Worm (Caenorhabditis elegans): Measurements from ENCODE around the gene ZC204.14.

Gene ZC204.14

ce11 chrII:1662881-1663280, at the start of gene ZC204.14:
Gene ZC204.14, minus strand, starts transcription at chrII:1662949.
- TF ChIP-seq tbx-8 (GFP tag; optimal IDR thresholded peaks at IDR 0.05) = no peak
- TF ChIP-seq drap-1 (GFP tag; optimal IDR thresholded peaks at IDR 0.05) = no peak
- TF ChIP-seq ces-1 (GFP tag; optimal IDR thresholded peaks at IDR 0.05) = no peak
- TF ChIP-seq unc-120 (tag; optimal IDR thresholded peaks at IDR 0.05; ENCODE audit: poor library complexity, severe bottlenecking) = no peak

ce11 chrII:1709959-1710358, 47.2 kb upstream of the ZC204.14 start, which contains the start of gene fbxa-184:
Gene fbxa-184, plus strand, starts transcription at chrII:1710259.
- no peak for TF ChIP-seq nhr-2 (tag; optimal IDR thresholded peaks at IDR 0.05)
- no peak for TF ChIP-seq ces-1 (GFP tag; optimal IDR thresholded peaks at IDR 0.05)
- no peak for TF ChIP-seq elt-1 (tag; optimal IDR thresholded peaks at IDR 0.05; ENCODE audit: borderline replicate concordance, insufficient read depth)
- no peak for TF ChIP-seq nhr-28 (tag; optimal IDR thresholded peaks at IDR 0.05)
- TF ChIP-seq cnd-1 (tag; optimal IDR thresholded peaks at IDR 0.05) = no peak
- no peak for TF ChIP-seq pha-4 (tag; optimal IDR thresholded peaks at IDR 0.05)
- no peak for TF ChIP-seq flh-1 (GFP tag; optimal IDR thresholded peaks at IDR 0.05)
- TF ChIP-seq mep-1 (tag; optimal IDR thresholded peaks at IDR 0.05) = no peak
- no peak for TF ChIP-seq lsy-2 (tag; optimal IDR thresholded peaks at IDR 0.05)
- TF ChIP-seq nhr-76 (tag; optimal IDR thresholded peaks at IDR 0.05) = no peak
- TF ChIP-seq mls-2 (tag; optimal IDR thresholded peaks at IDR 0.05) = no peak
- TF ChIP-seq bed-3 (GFP tag; optimal IDR thresholded peaks at IDR 0.05) = no peak
- no peak for TF ChIP-seq ham-2 (GFP tag; optimal IDR thresholded peaks at IDR 0.05)
- no peak for TF ChIP-seq sptf-1 (tag; optimal IDR thresholded peaks at IDR 0.05)
- TF ChIP-seq unc-120 (tag; optimal IDR thresholded peaks at IDR 0.05; ENCODE audit: poor library complexity, severe bottlenecking) = no peak
- TF ChIP-seq M03D4.4 (tag; optimal IDR thresholded peaks at IDR 0.05) = no peak

ce11 chrII:1706385-1706784, 43.6 kb upstream of the ZC204.14 start, which contains the start of gene sdz-18:
Gene sdz-18, minus strand, starts transcription at chrII:1706485.
- TF ChIP-seq elt-3 (tag; optimal IDR thresholded peaks at IDR 0.05) = no peak
- no peak for TF ChIP-seq nhr-2 (tag; optimal IDR thresholded peaks at IDR 0.05)
- TF ChIP-seq ztf-11 (tag; optimal IDR thresholded peaks at IDR 0.05) = no peak
- no peak for TF ChIP-seq mep-1 (tag; optimal IDR thresholded peaks at IDR 0.05)
- no peak for TF ChIP-seq flh-1 (GFP tag; optimal IDR thresholded peaks at IDR 0.05)
- TF ChIP-seq snpc-4 (tag; optimal IDR thresholded peaks at IDR 0.05) = no peak
- no peak for TF ChIP-seq zip-8 (tag; optimal IDR thresholded peaks at IDR 0.05)
- TF ChIP-seq nhr-237 (tag; optimal IDR thresholded peaks at IDR 0.05) = no peak
- TF ChIP-seq ham-2 (GFP tag; optimal IDR thresholded peaks at IDR 0.05) = no peak
- TF ChIP-seq M03D4.4 (tag; optimal IDR thresholded peaks at IDR 0.05) = no peak
- TF ChIP-seq sptf-1 (tag; optimal IDR thresholded peaks at IDR 0.05) = no peak
- no peak for TF ChIP-seq nhr-12 (tag; optimal IDR thresholded peaks at IDR 0.05)
- no peak for TF ChIP-seq drap-1 (GFP tag; optimal IDR thresholded peaks at IDR 0.05)
- TF ChIP-seq blmp-1 (tag; optimal IDR thresholded peaks at IDR 0.05) = no peak
- TF ChIP-seq lin-32 (GFP tag; optimal IDR thresholded peaks at IDR 0.05) = no peak
- TF ChIP-seq unc-120 (tag; optimal IDR thresholded peaks at IDR 0.05; ENCODE audit: poor library complexity, severe bottlenecking) = no peak
- TF ChIP-seq lsy-2 (tag; optimal IDR thresholded peaks at IDR 0.05) = no peak
- no peak for TF ChIP-seq ceh-39 (tag; optimal IDR thresholded peaks at IDR 0.05)
- TF ChIP-seq hlh-1 (tag; optimal IDR thresholded peaks at IDR 0.05) = no peak
- no peak for TF ChIP-seq elt-1 (tag; optimal IDR thresholded peaks at IDR 0.05; ENCODE audit: borderline replicate concordance, insufficient read depth)

- TF ChIP-seq tbx-8 (GFP tag; optimal IDR thresholded peaks at IDR 0.05) = no peak
- TF ChIP-seq mls-2 (tag; optimal IDR thresholded peaks at IDR 0.05) = no peak
- no peak for TF ChIP-seq flh-1 (GFP tag; optimal IDR thresholded peaks at IDR 0.05)
- TF ChIP-seq mab-5 (tag; optimal IDR thresholded peaks at IDR 0.05) = no peak
- TF ChIP-seq lsy-2 (tag; optimal IDR thresholded peaks at IDR 0.05) = no peak
- TF ChIP-seq nhr-237 (tag; optimal IDR thresholded peaks at IDR 0.05) = no peak
- TF ChIP-seq ceh-83 (GFP tag; optimal IDR thresholded peaks at IDR 0.05) = no peak
- TF ChIP-seq nhr-2 (tag; optimal IDR thresholded peaks at IDR 0.05) = no peak
- no peak for TF ChIP-seq mep-1 (tag; optimal IDR thresholded peaks at IDR 0.05)
- no peak for TF ChIP-seq nhr-12 (tag; optimal IDR thresholded peaks at IDR 0.05)
- no peak for TF ChIP-seq ces-1 (GFP tag; optimal IDR thresholded peaks at IDR 0.05)
- TF ChIP-seq unc-62 (GFP tag; optimal IDR thresholded peaks at IDR 0.05) = no peak
These were observed 40.6 kb upstream of the ZC204.14 start, which contains the start of gene fbxb-47 for ce11 chrII:1703363-1703762. Gene fbxb-47, minus strand, starts transcription at chrII:1703463.

ce11 chrII:1695861-1696260, 33.1 kb upstream of the ZC204.14 start, which contains the start of gene F58E1.13:
Gene F58E1.13, minus strand, starts transcription at chrII:1695872.
- TF ChIP-seq mab-5 (tag; optimal IDR thresholded peaks at IDR 0.05) (no peak), ceh-83 (GFP tag; optimal IDR thresholded peaks at IDR 0.05) (no peak), mep-1 (tag; optimal IDR thresholded peaks at IDR 0.05) (no peak), hlh-1 (tag; optimal IDR thresholded peaks at IDR 0.05) (no peak), flh-1 (GFP tag; optimal IDR thresholded peaks at IDR 0.05) (no peak), bed-3 (GFP tag; optimal IDR thresholded peaks at IDR 0.05) (no peak), blmp-1 (tag; optimal IDR thresholded peaks at IDR 0.05) (no peak), lin-13 (tag; optimal IDR thresholded peaks at IDR 0.05) (no peak), mls-2 (tag; optimal IDR thresholded peaks at IDR 0.05) (no peak), sptf-1 (tag; optimal IDR thresholded peaks at IDR 0.05) (no peak), sem-2 (GFP tag; optimal IDR thresholded peaks at IDR 0.05) (no peak)
